Fruit fly (Drosophila melanogaster) whole organism, adult: ENCODE data around the gene tgo.
A peak's percentile ranks its signal among the peaks of the same experiment; 100 is the strongest.

ENCODE experiments used
- CG11617 ChIP-seq: fragments of 200-800 bp; sonication (Bioruptor generic); optimal IDR thresholded peaks from 2 replicates; lab custom pipeline; 2017; ENCODE audit warnings: mild to moderate bottlenecking, missing biosample characterization, missing genetic modification reagents, missing genetic modification characterization
- CG12768 ChIP-seq: fragments of 200-800 bp; sonication (Bioruptor generic); optimal IDR thresholded peaks from 2 replicates; lab custom pipeline; 2017; ENCODE audit warnings: missing biosample characterization, missing genetic modification characterization, mild to moderate bottlenecking, moderate library complexity, missing genetic modification reagents
- CG14711 ChIP-seq: fragments of 200-800 bp; sonication (Bioruptor generic); optimal IDR thresholded peaks from 2 replicates; lab custom pipeline; 2018; ENCODE audit warnings: missing biosample characterization, mild to moderate bottlenecking, missing genetic modification characterization, moderate library complexity
- CG1620 ChIP-seq: fragments of 200-800 bp; sonication (Bioruptor generic); optimal IDR thresholded peaks from 2 replicates; lab custom pipeline; 2016; ENCODE audit warnings: missing biosample characterization, missing genetic modification characterization
- CG33017 ChIP-seq: fragments of 200-800 bp; sonication (Bioruptor generic); optimal IDR thresholded peaks from 2 replicates; lab custom pipeline; 2018; ENCODE audit warnings: missing biosample characterization, mild to moderate bottlenecking, missing genetic modification characterization, moderate library complexity
- CG5204 ChIP-seq: fragments of 200-800 bp; sonication (Bioruptor generic); optimal IDR thresholded peaks from 2 replicates; lab custom pipeline; 2016; ENCODE audit warnings: missing biosample characterization, missing genetic modification characterization
- CG7045 ChIP-seq: fragments of 200-800 bp; sonication (Bioruptor generic); optimal IDR thresholded peaks from 2 replicates; lab custom pipeline; 2017; ENCODE audit warnings: missing biosample characterization, mild to moderate bottlenecking, missing genetic modification characterization
- CG7101 ChIP-seq: fragments of 200-800 bp; sonication (Bioruptor generic); optimal IDR thresholded peaks from 2 replicates; lab custom pipeline; 2018; ENCODE audit warnings: missing biosample characterization, mild to moderate bottlenecking, missing genetic modification characterization, moderate library complexity
- Clk ChIP-seq: fragments of 200-800 bp; sonication (Bioruptor generic); optimal IDR thresholded peaks from 2 replicates; lab custom pipeline; 2017; ENCODE audit warnings: missing biosample characterization, missing genetic modification characterization
- Crg-1 ChIP-seq: fragments of 200-800 bp; sonication (Bioruptor generic); optimal IDR thresholded peaks from 2 replicates; lab custom pipeline; 2016; ENCODE audit warnings: missing biosample characterization, missing genetic modification characterization
- Hr96 ChIP-seq: fragments of 200-800 bp; sonication (Bioruptor generic); optimal IDR thresholded peaks from 2 replicates; lab custom pipeline; 2016; ENCODE audit warnings: missing biosample characterization, missing genetic modification characterization
- Mnt ChIP-seq: fragments of 200-800 bp; sonication (Bioruptor generic); optimal IDR thresholded peaks from 2 replicates; lab custom pipeline; 2016; ENCODE audit warnings: missing biosample characterization, mild to moderate bottlenecking, missing genetic modification characterization
- bab1 ChIP-seq: fragments of 200-800 bp; sonication (Bioruptor generic); optimal IDR thresholded peaks from 3 replicates; lab custom pipeline; 2019; ENCODE audit warnings: missing biosample characterization, mild to moderate bottlenecking, missing genetic modification characterization, moderate library complexity
- cic ChIP-seq: fragments of 200-800 bp; sonication (Bioruptor generic); optimal IDR thresholded peaks from 2 replicates; lab custom pipeline; 2017; ENCODE audit warnings: missing biosample characterization, mild to moderate bottlenecking, missing genetic modification characterization, moderate library complexity
- cnc ChIP-seq, 2 experiments: fragments of >200 bp; optimal IDR thresholded peaks; 2 replicates each; lab custom pipeline; 2017
- kay ChIP-seq: fragments of 200-800 bp; sonication (Bioruptor generic); peaks from one replicate; lab custom pipeline; 2016; ENCODE audit warnings: missing biosample characterization, missing genetic modification characterization, borderline replicate concordance
- ovo ChIP-seq: fragments of 200-800 bp; sonication (Bioruptor generic); optimal IDR thresholded peaks from 2 replicates; lab custom pipeline; 2016; ENCODE audit warnings: missing biosample characterization, missing genetic modification characterization
- pad ChIP-seq: fragments of 200-800 bp; sonication (Bioruptor generic); optimal IDR thresholded peaks from 3 replicates; lab custom pipeline; 2017; ENCODE audit warnings: missing biosample characterization, missing genetic modification characterization, mild to moderate bottlenecking, moderate library complexity, missing genetic modification reagents
- tj ChIP-seq: fragments of 200-800 bp; sonication (Bioruptor generic); optimal IDR thresholded peaks from 3 replicates; lab custom pipeline; 2017; ENCODE audit warnings: missing biosample characterization, mild to moderate bottlenecking, missing genetic modification characterization, moderate library complexity
- toe ChIP-seq: fragments of 200-800 bp; sonication (Bioruptor generic); optimal IDR thresholded peaks from 2 replicates; lab custom pipeline; 2016; ENCODE audit warnings: missing biosample characterization, missing genetic modification characterization

The tgo gene

DNA sequence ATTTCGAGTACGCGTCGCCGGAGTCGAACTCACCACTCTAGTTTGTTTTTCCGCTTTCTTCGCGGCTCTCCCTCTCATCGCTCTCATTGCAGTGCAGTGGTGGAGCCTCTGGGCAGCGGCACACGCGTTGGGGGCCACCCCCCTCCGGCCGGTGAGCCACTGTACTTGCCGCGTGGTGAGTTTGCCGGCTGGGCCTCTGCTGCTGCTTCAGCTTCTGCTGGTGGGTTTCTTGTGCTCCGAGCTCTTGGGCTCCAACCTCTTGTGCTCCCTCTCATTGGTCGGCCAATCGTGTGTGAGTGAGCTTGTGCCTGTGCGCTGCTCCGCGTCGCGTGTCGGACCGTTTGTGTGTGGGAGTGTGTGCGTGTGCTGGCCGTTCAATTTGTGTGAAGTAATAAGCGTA is 33.2 kb upstream of the tgo start:
- TF ChIP-seq Crg-1 (GFP tag; lab: Kevin White, UChicago) (peak; percentile 9), Clk (GFP tag; lab: Kevin White, UChicago) (peak; percentile 35), CG7101 (tag; lab: Kevin White, UChicago) (peak; percentile 46), cic (GFP tag; lab: Kevin White, UChicago) (peak; percentile 92), CG12768 (GFP tag; lab: Kevin White, UChicago) (peak; percentile 71), Mnt (GFP tag; lab: Kevin White, UChicago) (peak; percentile 87), cnc (optimal IDR thresholded peaks at IDR 0.05; lab: Kevin White, UChicago) (no peak), toe (GFP tag; lab: Kevin White, UChicago) (no peak), kay (GFP tag; lab: Kevin White, UChicago) (no peak), ovo (GFP tag; lab: Kevin White, UChicago) (peak; percentile 40), pad (GFP tag; lab: Kevin White, UChicago) (peak; percentile 88), CG1620 (GFP tag; lab: Kevin White, UChicago) (no peak), Hr96 (GFP tag; lab: Kevin White, UChicago) (peak; percentile 42), CG7045 (GFP tag; lab: Kevin White, UChicago) (peak; percentile 34), bab1 (GFP tag; lab: Kevin White, UChicago) (peak; percentile 35), CG14711 (peak; percentile 17), CG5204 (no peak), tj (peak; percentile 52), CG33017 (peak; percentile 61), CG11617 (GFP tag; lab: Kevin White, UChicago) (no peak)

dm6 chr3R:9051937-9052680 is 32.3 kb upstream of the tgo start, which contains the start of gene Kdm2:
Gene Kdm2, plus strand, starts transcription at chr3R:9052495.
- TF ChIP-seq CG14711 (no peak), CG12768 (GFP tag; lab: Kevin White, UChicago) (peak; percentile 2), tj (peak; percentile 14), pad (GFP tag; lab: Kevin White, UChicago) (no peak), kay (GFP tag; lab: Kevin White, UChicago) (peak; percentile 59), CG5204 (no peak), CG33017 (peak; percentile 49), bab1 (GFP tag; lab: Kevin White, UChicago) (peak; percentile 47), Mnt (GFP tag; lab: Kevin White, UChicago) (peak; percentile 3), CG1620 (GFP tag; lab: Kevin White, UChicago) (peak; percentile 49), Crg-1 (GFP tag; lab: Kevin White, UChicago) (no peak), cnc (optimal IDR thresholded peaks at IDR 0.05; lab: Kevin White, UChicago) (no peak), ovo (GFP tag; lab: Kevin White, UChicago) (no peak), toe (GFP tag; lab: Kevin White, UChicago) (no peak), Clk (GFP tag; lab: Kevin White, UChicago) (no peak), cic (GFP tag; lab: Kevin White, UChicago) (peak; percentile 2), CG7045 (GFP tag; lab: Kevin White, UChicago) (no peak), Hr96 (GFP tag; lab: Kevin White, UChicago) (no peak), CG7101 (tag; lab: Kevin White, UChicago) (peak; percentile 55), CG11617 (GFP tag; lab: Kevin White, UChicago) (no peak)

DNA sequence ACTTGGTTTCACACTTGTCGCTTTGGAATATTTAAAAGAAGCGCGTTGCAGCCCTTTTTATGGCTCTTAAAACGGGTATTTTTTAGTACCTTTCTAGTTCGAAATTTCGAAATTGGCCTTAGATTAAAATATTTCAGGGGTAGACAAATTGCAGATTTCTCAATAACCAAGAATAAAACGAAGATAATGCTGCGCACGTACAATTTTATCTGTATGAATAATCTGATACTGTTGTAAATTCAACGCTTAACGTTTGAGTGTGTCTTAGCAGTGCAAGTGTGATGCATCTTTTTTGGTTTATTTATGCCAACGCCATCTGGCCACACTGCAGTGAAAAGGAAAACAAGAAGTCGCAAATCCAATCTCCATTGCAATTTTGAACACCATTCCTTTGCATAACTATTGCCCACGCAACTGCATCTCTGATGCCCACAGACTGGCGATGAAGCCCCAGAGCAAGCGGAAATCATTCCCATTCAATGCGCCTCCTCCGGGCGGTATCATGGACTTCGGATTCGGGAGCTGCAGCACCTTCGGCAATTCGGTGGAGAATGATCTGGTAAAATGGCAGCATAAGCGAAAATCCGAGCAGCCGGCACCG is 30.8 kb upstream of the tgo start, which contains the start of gene Nmdmc:
Gene Nmdmc, minus strand, starts transcription at position 37 of the 601 bp plus-strand sequence.
- TF ChIP-seq Crg-1 (GFP tag; lab: Kevin White, UChicago) (no peak), cic (GFP tag; lab: Kevin White, UChicago) (peak; percentile 3), bab1 (GFP tag; lab: Kevin White, UChicago) (peak; percentile 19)

DNA sequence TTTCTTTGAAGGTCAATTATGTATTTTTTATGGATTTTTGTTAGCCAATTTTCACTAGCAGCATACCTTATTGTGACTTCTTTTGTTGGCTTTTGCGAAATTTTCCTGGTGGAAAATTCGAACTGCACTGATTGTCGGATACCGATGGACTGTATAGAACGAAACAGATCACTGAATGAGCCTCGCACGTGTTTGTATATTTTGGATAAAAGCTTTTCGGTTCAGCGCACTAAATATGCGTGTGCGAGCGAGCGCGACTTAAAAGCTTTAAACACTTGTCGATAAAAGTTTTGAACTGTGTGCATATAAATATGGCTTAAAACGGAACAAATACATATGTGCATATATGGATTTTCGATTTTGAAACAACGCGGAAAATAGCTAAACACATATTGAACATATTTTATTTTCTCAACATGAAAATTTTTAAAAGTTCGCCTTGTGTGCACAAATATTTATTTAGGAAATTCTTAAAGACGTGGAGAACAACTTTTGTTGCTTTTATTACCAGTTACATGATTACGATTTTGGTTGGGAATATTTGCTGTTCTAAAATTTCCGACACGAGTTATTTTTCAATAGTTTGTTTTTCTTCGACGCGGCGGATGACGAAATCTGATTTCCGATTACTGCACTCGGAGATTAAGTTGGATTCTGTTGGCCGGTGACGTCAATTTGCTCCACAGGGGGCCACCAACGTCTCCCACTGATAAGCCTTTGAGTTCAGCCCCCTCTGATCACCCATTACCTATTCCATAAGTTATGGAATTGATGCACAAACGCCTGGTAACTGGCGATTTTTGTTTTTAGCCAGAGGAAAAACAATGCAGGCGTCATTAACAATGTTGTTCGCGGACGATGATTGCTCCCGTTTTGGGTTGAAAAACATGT is 29.5 kb upstream of the tgo start:
- TF ChIP-seq tj (no peak), ovo (GFP tag; lab: Kevin White, UChicago) (no peak), Mnt (GFP tag; lab: Kevin White, UChicago) (peak; percentile 32), cnc (optimal IDR thresholded peaks at IDR 0.05; lab: Kevin White, UChicago) (no peak), CG14711 (no peak)

- TF ChIP-seq Crg-1 (GFP tag; lab: Kevin White, UChicago), result no peak
- no peak for TF ChIP-seq toe (GFP tag; lab: Kevin White, UChicago)
- TF ChIP-seq Hr96 (GFP tag; lab: Kevin White, UChicago), result no peak
- TF ChIP-seq CG7101 (tag; lab: Kevin White, UChicago), result no peak
- TF ChIP-seq Clk (GFP tag; lab: Kevin White, UChicago), result no peak
- peak; percentile 52 for TF ChIP-seq cic (GFP tag; lab: Kevin White, UChicago)
- peak; percentile 28 for TF ChIP-seq CG12768 (GFP tag; lab: Kevin White, UChicago)
- peak; percentile 79 for TF ChIP-seq kay (GFP tag; lab: Kevin White, UChicago)
- TF ChIP-seq CG11617 (GFP tag; lab: Kevin White, UChicago), result no peak
- no peak for TF ChIP-seq Mnt (GFP tag; lab: Kevin White, UChicago)
- TF ChIP-seq tj, result peak; percentile 61
These were observed 28.7 kb upstream of the tgo start, which contains the start of gene Mst85C for dm6 chr3R:9048466-9049072. Gene Mst85C, plus strand, starts transcription at chr3R:9048645.
